Worm (Caenorhabditis elegans) whole organism, L4/young adult: ENCODE data around the gene T07D4.2.

Source experiments
- W03F9.2 ChIP-seq: fragments of 150-350 bp; optimal IDR thresholded peaks from 2 replicates; lab custom pipeline; 2014; ENCODE audit warnings: missing biosample characterization, missing genetic modification characterization
- dao-5 ChIP-seq: sonication (generic microtip); optimal IDR thresholded peaks from 2 replicates; lab custom pipeline; 2016; ENCODE audit warnings: missing genotype, missing genetic modification characterization, moderate library complexity, missing compliant biosample characterization
- him-1 ChIP-seq: sonication (generic microtip); optimal IDR thresholded peaks from 2 replicates; lab custom pipeline; 2016; ENCODE audit warnings: missing genotype, missing genetic modification reagents, missing genetic modification characterization, missing compliant biosample characterization

T07D4.2 gene

DNA sequence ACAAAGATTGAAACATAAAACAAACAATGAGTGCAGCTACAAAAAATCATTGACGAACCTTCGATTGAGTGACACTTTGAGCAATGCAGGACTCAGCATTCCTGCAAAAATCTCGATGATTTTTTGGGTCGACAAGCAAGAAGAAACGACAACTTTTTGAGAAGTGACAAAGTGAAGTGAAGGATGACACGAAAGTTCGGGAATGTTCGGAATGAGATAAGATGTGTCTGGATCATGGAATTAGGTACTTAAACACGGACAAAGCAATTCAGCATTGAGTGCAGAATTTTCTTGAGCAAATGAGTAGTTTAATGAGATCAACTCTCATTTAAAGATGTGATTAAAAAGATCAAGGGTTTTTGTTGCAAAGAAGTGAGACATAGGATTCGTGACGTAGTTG lies at the start of gene T07D4.2:
TSS of gene T07D4.2 (minus strand) at position 101 of the 400 bp plus-strand sequence.
- TF ChIP-seq him-1 (no peak), W03F9.2 (no peak), dao-5 (no peak)

DNA sequence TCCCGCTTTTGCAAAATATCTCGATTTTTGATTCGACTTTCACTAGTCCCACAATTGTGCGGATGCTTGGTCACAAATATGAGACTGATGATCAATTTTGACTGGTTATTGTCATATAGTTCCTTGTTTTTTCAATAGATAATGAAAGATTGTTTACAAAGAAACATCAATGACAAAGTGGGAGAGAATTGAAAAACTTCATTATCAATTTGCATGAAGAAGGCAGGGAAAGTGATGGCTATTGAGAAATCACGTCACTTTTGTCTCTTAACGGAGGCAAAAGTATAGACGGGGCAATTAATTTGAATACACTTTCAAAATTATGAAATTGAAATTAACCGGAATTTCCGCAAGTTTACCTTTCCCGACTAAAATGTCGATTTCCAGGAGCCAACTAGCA lies 49.4 kb upstream of the T07D4.2 start:
- no peak for TF ChIP-seq him-1
- no peak for TF ChIP-seq dao-5
- TF ChIP-seq W03F9.2: no peak

ce11 chrII:8922140-8922539 lies 48.4 kb upstream of the T07D4.2 start, which contains the start of gene B0457.6:
TSS of gene B0457.6 (plus strand) at chrII:8922423.
- TF ChIP-seq dao-5: no peak
- no peak for TF ChIP-seq W03F9.2
- TF ChIP-seq him-1: no peak

- no peak for TF ChIP-seq W03F9.2
These were observed 47.7 kb upstream of the T07D4.2 start for ce11 chrII:8921456-8921855.

ce11 chrII:8920955-8921354 lies 47.2 kb upstream of the T07D4.2 start:
- TF ChIP-seq dao-5: no peak
- TF ChIP-seq him-1: no peak
- no peak for TF ChIP-seq W03F9.2

ce11 chrII:8920315-8920714 lies 46.6 kb upstream of the T07D4.2 start:
- TF ChIP-seq him-1 (no peak), W03F9.2 (no peak), dao-5 (no peak)

ce11 chrII:8917339-8917738 lies 43.6 kb upstream of the T07D4.2 start:
- TF ChIP-seq W03F9.2 (no peak), him-1 (no peak), dao-5 (no peak)

DNA sequence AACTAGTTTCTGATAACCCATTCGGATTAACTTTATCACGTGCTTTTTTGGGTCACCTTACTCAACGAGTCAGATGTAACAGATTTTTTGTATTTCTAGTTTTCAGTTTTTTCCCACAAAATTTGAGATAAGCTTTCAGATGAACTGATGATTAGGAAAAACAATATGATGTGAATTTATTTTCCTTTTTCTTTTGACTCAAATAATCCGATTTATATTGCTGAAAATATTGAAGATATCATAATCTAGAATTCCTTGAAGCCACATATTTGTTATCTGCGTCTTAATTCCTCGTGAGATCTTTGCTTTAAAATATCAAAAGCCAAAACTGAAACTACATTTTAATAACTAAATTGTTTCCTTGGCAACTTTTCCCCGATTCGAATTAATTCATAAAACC lies 42.9 kb upstream of the T07D4.2 start:
- TF ChIP-seq dao-5 (no peak), W03F9.2 (no peak), him-1 (no peak)

ce11 chrII:8914654-8915053 lies 40.9 kb upstream of the T07D4.2 start:
- no peak for TF ChIP-seq W03F9.2
- TF ChIP-seq him-1: no peak
- TF ChIP-seq dao-5: no peak

DNA sequence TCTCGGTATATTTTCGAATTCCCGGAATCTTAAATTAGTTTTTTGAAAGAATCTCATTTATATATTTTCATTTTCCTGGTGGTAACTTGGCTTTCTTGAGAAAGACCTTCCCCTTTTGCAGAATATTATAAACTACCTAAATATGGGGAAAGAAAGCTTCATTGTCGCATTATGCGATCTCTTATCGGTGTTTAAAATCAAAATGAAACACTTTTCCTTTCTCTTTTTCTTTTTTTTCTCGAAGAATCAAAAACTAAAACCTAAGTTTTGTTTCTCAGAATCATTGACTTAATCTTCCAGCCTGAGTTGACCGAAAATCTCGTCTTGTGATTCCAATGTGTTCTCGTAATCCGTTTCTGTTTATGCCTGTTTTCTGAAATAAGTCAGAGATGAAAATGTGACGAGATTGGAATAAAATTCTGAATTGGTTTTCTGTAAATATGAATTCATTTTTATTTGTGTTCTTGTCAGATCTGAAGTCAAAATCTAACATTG lies 38.8 kb upstream of the T07D4.2 start:
- TF ChIP-seq him-1 (no peak), W03F9.2 (no peak), dao-5 (no peak)

ce11 chrII:8911929-8912328 lies 38.2 kb upstream of the T07D4.2 start, which contains the start of gene B0457.4:
TSS of gene B0457.4 (minus strand) at chrII:8912029.
- no peak for TF ChIP-seq him-1
- TF ChIP-seq dao-5: no peak
- no peak for TF ChIP-seq W03F9.2

ce11 chrII:8903871-8904270 lies 30.1 kb upstream of the T07D4.2 start:
- no peak for TF ChIP-seq him-1
- TF ChIP-seq W03F9.2: no peak
- no peak for TF ChIP-seq dao-5

DNA sequence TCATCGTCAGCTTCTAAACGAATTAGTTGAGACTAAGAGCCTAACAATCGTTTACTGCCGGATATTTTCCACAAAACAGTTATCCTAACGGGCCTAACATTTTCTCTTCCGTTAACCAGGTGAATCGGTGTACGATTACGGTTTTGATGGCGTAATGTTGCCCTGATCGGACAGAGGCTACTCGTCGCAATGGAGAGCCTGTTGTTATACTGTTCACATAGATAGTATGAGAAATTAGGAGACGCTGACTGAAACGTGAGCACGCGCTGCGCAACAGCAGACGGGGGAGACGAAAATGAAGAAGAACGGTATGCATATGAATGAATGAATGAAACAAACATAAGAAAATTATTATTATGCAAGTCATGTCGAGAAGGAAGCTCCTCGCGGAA lies 25.6 kb upstream of the T07D4.2 start:
- TF ChIP-seq W03F9.2 (no peak), him-1 (no peak), dao-5 (no peak)

- TF ChIP-seq dao-5 (no peak), W03F9.2 (no peak), him-1 (no peak)
These were observed 25.0 kb upstream of the T07D4.2 start for ce11 chrII:8898582-8899356.

- no peak for TF ChIP-seq him-1
- TF ChIP-seq dao-5: no peak
- TF ChIP-seq W03F9.2: no peak
These were observed 23.5 kb upstream of the T07D4.2 start for ce11 chrII:8897244-8897643.

DNA sequence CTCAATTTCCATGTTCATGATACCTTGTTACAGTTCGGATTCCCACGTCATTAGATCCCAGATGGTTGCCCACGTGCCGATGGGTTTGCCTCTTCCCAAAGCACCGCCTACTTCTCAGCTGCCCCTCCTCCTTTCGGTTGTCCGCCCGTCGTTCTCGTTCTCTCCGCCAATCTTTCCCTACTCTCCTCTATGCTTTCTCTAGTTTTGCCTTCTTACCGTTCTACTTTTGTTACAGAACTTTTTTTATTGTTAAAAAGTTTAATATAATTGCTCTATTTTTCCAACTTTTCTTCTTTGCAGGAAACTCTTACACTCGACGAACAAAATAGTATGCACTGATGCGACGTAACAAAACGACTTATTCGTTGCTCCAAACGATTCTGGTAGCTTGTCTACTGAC lies 22.8 kb upstream of the T07D4.2 start, which contains the start of gene lat-1:
TSS of gene lat-1 (plus strand) at position 301 of the 400 bp plus-strand sequence.
- TF ChIP-seq dao-5 (no peak), W03F9.2 (no peak), him-1 (no peak)

DNA sequence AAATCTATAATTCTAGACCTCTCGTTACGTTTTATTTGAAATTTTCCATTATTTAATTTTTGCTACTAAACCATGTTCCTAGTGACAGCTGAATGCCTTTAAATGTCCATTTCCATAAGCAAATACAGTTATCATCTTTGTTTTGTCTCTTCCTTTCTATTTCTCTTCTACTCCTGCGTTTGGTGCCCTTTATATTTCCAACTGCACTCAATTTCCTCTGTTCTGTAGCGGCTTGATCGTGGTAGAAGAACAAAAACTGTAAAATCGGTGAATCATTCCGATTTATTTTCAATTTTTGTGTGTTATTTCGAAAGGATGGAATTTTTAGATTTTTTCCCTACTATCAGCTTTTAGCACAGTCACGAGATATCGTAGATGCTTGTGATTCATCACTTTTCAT lies 22.2 kb upstream of the T07D4.2 start:
- TF ChIP-seq him-1: no peak
